Fruit fly (Drosophila melanogaster): Measurements from ENCODE around the gene bdwf.
"Not testable (repeated sequence)": the region's sequence is repeated elsewhere in the genome, so short reads cannot be mapped to it uniquely, and the experiment has no call there.

bdwf gene

dm6 chr3R:17002218-17003110, 40.5 kb downstream of the bdwf start, which contains the start of the genes Sf3a1 and Irc:
Gene Sf3a1, minus strand, starts transcription at chr3R:17002355.
Gene Irc, plus strand, starts transcription at chr3R:17002875.
- no peak for TF ChIP-seq CG8478 (optimal IDR thresholded peaks at IDR 0.05)
- TF ChIP-seq CTCF (optimal IDR thresholded peaks at IDR 0.05), result peak; percentile 39 to 49

DNA sequence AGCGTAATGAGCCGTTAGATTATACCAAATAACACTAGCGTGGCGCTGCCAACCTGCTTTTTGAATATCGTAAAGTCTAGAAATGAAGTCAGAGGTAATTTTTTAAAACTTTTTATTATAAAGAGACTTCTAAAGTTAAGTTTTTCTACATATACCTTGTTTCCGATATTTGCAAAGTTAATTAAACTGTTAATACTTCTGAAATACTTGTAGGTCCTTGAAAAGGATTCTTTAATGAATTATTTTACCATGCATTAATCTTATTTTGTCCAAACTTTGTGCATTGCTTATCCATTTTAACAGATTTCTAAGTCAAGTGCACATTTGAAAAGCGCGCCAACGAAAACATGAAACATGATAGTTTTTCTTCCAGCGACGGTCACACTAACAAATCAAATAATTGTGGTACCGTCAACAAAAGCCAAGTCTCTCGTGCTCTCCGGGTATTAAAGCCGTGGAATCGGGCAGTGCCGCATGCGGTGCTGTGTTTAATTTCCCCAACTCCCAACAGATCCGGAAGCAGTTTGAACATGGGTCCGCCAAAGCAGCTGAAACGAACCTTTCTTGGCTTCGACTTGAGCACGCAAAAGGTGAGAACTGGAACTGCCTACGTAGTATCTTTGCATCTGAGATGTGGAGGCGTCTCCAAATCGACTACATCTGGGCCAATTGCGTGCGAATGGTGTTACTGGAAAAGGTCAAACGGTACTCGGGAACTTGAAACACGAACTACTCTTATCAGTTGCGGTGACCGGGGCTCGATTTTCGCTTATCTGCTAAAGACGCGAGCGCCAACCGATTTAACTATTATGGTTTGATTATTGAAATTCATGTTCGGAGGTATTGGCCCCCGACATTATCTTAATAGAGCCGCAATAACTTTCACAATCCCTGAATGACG, 46.6 kb downstream of the bdwf start, which contains the start of the genes EMC2A and CG3534:
Gene EMC2A (minus strand): TSS at position 13 of the 901 bp plus-strand sequence.
Gene CG3534 (plus strand): TSS at position 388 of the 901 bp plus-strand sequence.
- TF ChIP-seq CTCF (optimal IDR thresholded peaks at IDR 0.05) (no peak), CG8478 (optimal IDR thresholded peaks at IDR 0.05) (no peak)

dm6 chr3R:16992716-16993115, 50.2 kb downstream of the bdwf start, which contains the start of gene CG31274:
Gene CG31274, plus strand, starts transcription at chr3R:16993016.
- TF ChIP-seq CTCF, CG8478 (optimal IDR thresholded peaks at IDR 0.05): not testable (repeated sequence)

All from S2 (cell line).